Worm (Caenorhabditis elegans): ENCODE results near the gene rho-1.

ce11 chrIV:16502387-16502786, 13.6 kb upstream of the rho-1 start:
- no peak for TF ChIP-seq W03F9.2 (tag; optimal IDR thresholded peaks at IDR 0.05)
- TF ChIP-seq dao-5 (tag; optimal IDR thresholded peaks at IDR 0.05): no peak
- TF ChIP-seq him-1 (tag; optimal IDR thresholded peaks at IDR 0.05): no peak

Data from whole organism, L4/young adult.